Fruit fly (Drosophila melanogaster) whole organism, wandering third instar larva: ENCODE data around the gene CG12521.

Experiments used
- CG9705 ChIP-seq: fragments of 200-800 bp; sonication (Bioruptor generic); optimal IDR thresholded peaks from 2 replicates; lab custom pipeline; 2018; ENCODE audit warnings: missing biosample characterization, mild to moderate bottlenecking, missing genetic modification characterization
- HLH106 ChIP-seq: fragments of 200-800 bp; optimal IDR thresholded peaks from 3 replicates; lab custom pipeline; 2019; ENCODE audit warnings: missing biosample characterization, mild to moderate bottlenecking, missing genetic modification characterization, moderate library complexity
- Jra ChIP-seq: sonication (Bioruptor generic); optimal IDR thresholded peaks from 2 replicates; lab custom pipeline; 2016; ENCODE audit warnings: missing biosample characterization, missing genetic modification characterization
- dmrt93B ChIP-seq: fragments of 200-800 bp; sonication (Bioruptor generic); optimal IDR thresholded peaks from 2 replicates; lab custom pipeline; 2018; ENCODE audit warnings: missing biosample characterization, mild to moderate bottlenecking, missing genetic modification characterization
- fru ChIP-seq: fragments of 200-800 bp; sonication (Bioruptor generic); optimal IDR thresholded peaks from 3 replicates; lab custom pipeline; 2016; ENCODE audit warnings: missing biosample characterization, mild to moderate bottlenecking, missing genetic modification characterization
- jim ChIP-seq: fragments of 175-275, 200-325 bp; sonication (Bioruptor generic); optimal IDR thresholded peaks from 2 replicates; lab custom pipeline; 2016; ENCODE audit warnings: missing biosample characterization, mild to moderate bottlenecking, missing genetic modification characterization
- psq ChIP-seq: fragments of 200-800 bp; sonication (Bioruptor generic); optimal IDR thresholded peaks from 3 replicates; lab custom pipeline; 2017; ENCODE audit warnings: missing biosample characterization, mild to moderate bottlenecking, missing genetic modification characterization, moderate library complexity

DNA sequence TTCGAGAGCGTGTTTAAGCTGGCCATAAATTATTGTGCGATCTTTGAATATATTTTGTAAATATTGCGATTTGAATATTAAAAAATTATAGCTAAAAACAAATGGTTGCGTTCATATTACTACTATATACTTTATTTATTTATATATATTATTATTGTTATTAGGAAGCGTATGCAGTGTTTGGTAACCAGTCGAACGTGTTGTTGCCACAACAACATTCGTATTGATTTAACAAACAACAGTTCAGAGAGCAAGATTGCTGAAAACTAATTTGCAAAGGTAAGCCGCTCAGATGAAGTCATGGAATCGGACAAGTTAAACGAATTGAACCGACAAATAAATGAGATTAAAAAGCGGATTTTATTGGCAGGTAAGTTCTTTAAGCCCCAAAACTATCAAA is 33.5 kb upstream of the CG12521 start, which contains the start of gene CCDC151:
- TF ChIP-seq Jra (GFP tag; lab: Kevin White, UChicago): no peak
- no peak for TF ChIP-seq psq (GFP tag; lab: Kevin White, UChicago)
- TF ChIP-seq CG9705 (GFP tag; lab: Kevin White, UChicago): no peak
- no peak for TF ChIP-seq dmrt93B
- no peak for TF ChIP-seq fru
- TF ChIP-seq jim: no peak
- TF ChIP-seq HLH106 (tag; lab: Kevin White, UChicago): no peak
